Fruit fly (Drosophila melanogaster) whole organism, embryonic: Measurements from ENCODE around the gene CG2839.

Experiments used
- CG7987 ChIP-seq: fragments of 200-800 bp; sonication (Bioruptor generic); optimal IDR thresholded peaks from 2 replicates; lab custom pipeline; 2018; ENCODE audit warnings: missing biosample characterization, mild to moderate bottlenecking, missing genetic modification characterization, moderate library complexity
- Gsc ChIP-seq: fragments of 200-800 bp; sonication (Bioruptor generic); IDR thresholded peaks from 2 replicates; pipeline ENCODE4 v1.3.6; 2022; ENCODE audit warnings: missing biosample characterization, missing genetic modification characterization

DNA sequence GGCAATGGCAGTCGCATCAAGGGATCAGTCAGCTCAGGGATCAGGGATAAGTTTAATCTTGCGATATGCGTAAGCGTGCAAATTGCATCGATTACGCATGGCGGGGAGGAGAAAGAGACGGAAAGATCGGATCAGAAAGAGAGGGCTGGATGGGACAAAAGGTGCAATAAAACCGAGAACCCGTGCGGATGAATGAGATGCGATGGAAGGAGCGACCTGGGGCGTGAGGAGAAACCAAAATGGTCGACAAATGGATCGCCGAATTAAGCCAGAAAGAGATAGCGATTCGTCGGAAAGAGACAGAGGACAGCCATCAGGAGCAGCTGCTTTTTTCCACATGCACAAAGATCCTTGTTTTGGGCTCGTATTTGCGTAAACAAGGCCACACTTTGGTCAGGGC is 27.7 kb upstream of the CG2839 start:
- no peak for TF ChIP-seq CG7987 (GFP tag; lab: Kevin White, UChicago)
- no peak for TF ChIP-seq Gsc (GFP tag; lab: Robert Waterston, UW)
